Worm (Caenorhabditis elegans) whole organism, early embryonic: Measurements from ENCODE around the gene calu-1.

Experiments
- B0310.2 ChIP-seq: sonication (generic microtip); optimal IDR thresholded peaks from 2 replicates; lab custom pipeline; 2016; ENCODE audit warnings: mild to moderate bottlenecking, missing genetic modification characterization, missing compliant biosample characterization
- F13C5.2 ChIP-seq: sonication (generic microtip); optimal IDR thresholded peaks from 2 replicates; lab custom pipeline; 2017; ENCODE audit warnings: mild to moderate bottlenecking, missing genetic modification characterization, inconsistent platforms, missing compliant biosample characterization
- aly-1 ChIP-seq: sonication (generic microtip); optimal IDR thresholded peaks from 2 replicates; lab custom pipeline; 2016; ENCODE audit warnings: missing genetic modification characterization, missing compliant biosample characterization
- ama-1 ChIP-seq: fragments of 150-350 bp; optimal IDR thresholded peaks from 2 replicates; lab custom pipeline; 2014
- ceh-13 ChIP-seq: fragments of 200-800 bp; sonication (Bioruptor generic); optimal IDR thresholded peaks from 2 replicates; lab custom pipeline; 2018; ENCODE audit warnings: mild to moderate bottlenecking, missing genetic modification characterization, missing compliant biosample characterization
- ceh-36 ChIP-seq: sonication (generic microtip); optimal IDR thresholded peaks from 2 replicates; lab custom pipeline; 2016; ENCODE audit warnings: missing genetic modification characterization, inconsistent platforms, missing compliant biosample characterization
- ets-7 ChIP-seq: sonication (generic microtip); optimal IDR thresholded peaks from 2 replicates; lab custom pipeline; 2016; ENCODE audit warnings: missing genotype, missing genetic modification characterization, missing compliant biosample characterization
- flt-1 ChIP-seq: fragments of 200-800 bp; sonication (Bioruptor generic); IDR thresholded peaks from 2 replicates; pipeline ENCODE4 v1.3.6; 2022; ENCODE audit warnings: missing genetic modification characterization, missing compliant biosample characterization
- hmbx-1 ChIP-seq: sonication (generic microtip); optimal IDR thresholded peaks from 2 replicates; lab custom pipeline; 2016; ENCODE audit warnings: mild to moderate bottlenecking, missing genetic modification characterization, missing compliant biosample characterization
- hmg-4 ChIP-seq: fragments of 200-800 bp; sonication (Bioruptor generic); optimal IDR thresholded peaks from 2 replicates; lab custom pipeline; 2018; ENCODE audit warnings: mild to moderate bottlenecking, missing genetic modification characterization, missing compliant biosample characterization
- hnd-1 ChIP-seq: sonication (generic microtip); optimal IDR thresholded peaks from 2 replicates; lab custom pipeline; 2016; ENCODE audit warnings: missing genetic modification characterization, missing compliant biosample characterization
- pes-1 ChIP-seq: fragments of 200-800 bp; sonication (Bioruptor generic); IDR thresholded peaks from 2 replicates; pipeline ENCODE4 v1.3.6; 2022; ENCODE audit warnings: missing genetic modification reagents, missing genetic modification characterization, missing compliant biosample characterization
- scrt-1 ChIP-seq: fragments of 200-800 bp; sonication (Bioruptor generic); IDR thresholded peaks from 2 replicates; pipeline ENCODE4 v1.3.6; 2022; ENCODE audit warnings: missing genetic modification characterization, missing compliant biosample characterization
- sea-1 ChIP-seq: fragments of 200-800 bp; sonication (Bioruptor generic); conservative IDR thresholded peaks from 2 replicates; pipeline ENCODE4 v1.3.6; 2022; ENCODE audit warnings: missing genetic modification characterization, missing compliant biosample characterization
- tbx-11 ChIP-seq: fragments of 200-800 bp; sonication (Bioruptor generic); IDR thresholded peaks from 2 replicates; pipeline ENCODE4 v1.3.6; 2022; ENCODE audit warnings: missing genetic modification characterization, missing compliant biosample characterization
- tbx-37 ChIP-seq: fragments of 200-800 bp; sonication (Bioruptor generic); conservative IDR thresholded peaks from 2 replicates; pipeline ENCODE4 v1.3.6; 2022; ENCODE audit warnings: missing genetic modification reagents, missing genetic modification characterization, missing compliant biosample characterization
- tra-4 ChIP-seq: sonication (generic microtip); optimal IDR thresholded peaks from 2 replicates; lab custom pipeline; 2017; ENCODE audit warnings: missing genetic modification characterization, missing compliant biosample characterization

Gene calu-1

DNA sequence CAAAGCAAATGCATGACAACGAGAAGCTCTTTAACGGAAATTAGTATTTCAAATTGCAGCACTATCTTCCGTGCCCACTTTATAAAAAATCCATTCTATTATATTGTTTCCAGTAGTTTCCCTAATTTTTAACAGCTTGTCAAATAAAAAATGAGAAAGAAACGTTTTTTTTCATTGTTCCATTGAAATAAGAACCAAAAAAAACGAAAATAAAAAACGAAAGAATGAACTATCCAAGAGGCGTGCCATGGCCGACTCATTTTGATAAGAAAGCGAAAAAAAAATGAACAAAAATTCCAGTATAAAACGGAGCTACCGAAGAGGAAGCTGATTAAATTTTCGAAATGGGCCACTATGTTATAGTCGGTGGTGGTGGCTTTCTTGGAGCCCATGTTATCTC lies 34.2 kb upstream of the calu-1 start, which contains the start of gene hsd-2:
hsd-2 (plus strand) TSS at position 301 of the 400 bp plus-strand sequence.
- TF ChIP-seq flt-1, result no peak
- no peak for TF ChIP-seq ets-7
- TF ChIP-seq pes-1 (GFP tag; lab: Robert Waterston, UW), result no peak
- no peak for TF ChIP-seq ceh-13 (GFP tag; lab: Kevin White, UChicago)
- no peak for TF ChIP-seq tra-4
- no peak for TF ChIP-seq B0310.2 (tag; lab: Kevin White, UChicago)
- no peak for TF ChIP-seq hmbx-1 (tag; lab: Kevin White, UChicago)
- TF ChIP-seq F13C5.2 (tag; lab: Kevin White, UChicago), result no peak
- no peak for TF ChIP-seq tbx-37 (GFP tag; lab: Robert Waterston, UW)
- TF ChIP-seq ama-1 (lab: Kevin White, UChicago), result no peak
- TF ChIP-seq aly-1 (tag; lab: Kevin White, UChicago), result no peak
- no peak for TF ChIP-seq hmg-4 (GFP tag; lab: Kevin White, UChicago)
- no peak for TF ChIP-seq tbx-11 (GFP tag; lab: Robert Waterston, UW)
- no peak for TF ChIP-seq hnd-1 (tag; lab: Kevin White, UChicago)
- TF ChIP-seq scrt-1 (GFP tag; lab: Robert Waterston, UW), result no peak
- no peak for TF ChIP-seq sea-1 (GFP tag; lab: Robert Waterston, UW)
- no peak for TF ChIP-seq ceh-36 (tag; lab: Kevin White, UChicago)

ce11 chrX:4998875-4999274 lies 28.2 kb upstream of the calu-1 start, which contains the start of gene set-30:
Gene set-30, plus strand, starts transcription at chrX:4999270.
- TF ChIP-seq tra-4, result no peak
- peak; percentile 52 for TF ChIP-seq hmg-4 (GFP tag; lab: Kevin White, UChicago)
- no peak for TF ChIP-seq F13C5.2 (tag; lab: Kevin White, UChicago)

ce11 chrX:4997548-4998087 lies 26.9 kb upstream of the calu-1 start, which contains the start of gene ZC8.6:
Gene ZC8.6, minus strand, starts transcription at chrX:4997598.
- TF ChIP-seq hmbx-1 (tag; lab: Kevin White, UChicago), result no peak
- peak; percentile 1 for TF ChIP-seq hmg-4 (GFP tag; lab: Kevin White, UChicago)

DNA sequence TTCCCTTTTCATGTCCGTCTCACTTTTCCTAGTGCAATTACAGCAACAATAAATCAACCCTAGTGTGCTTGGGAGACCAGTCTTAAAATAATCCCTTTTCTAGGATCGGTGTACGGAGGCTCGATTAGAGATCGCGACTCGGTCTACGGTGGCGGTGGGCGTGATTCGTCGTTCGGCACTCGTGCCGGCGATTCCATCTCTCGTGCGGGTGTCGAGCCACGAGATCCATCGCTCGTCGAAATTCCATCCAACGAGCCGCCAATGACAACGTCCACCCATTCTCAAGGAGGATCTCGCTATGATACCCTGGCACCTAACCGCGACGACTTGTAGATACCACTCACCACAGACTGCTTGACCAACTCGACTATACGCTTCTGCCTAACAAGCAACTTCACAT lies 21.8 kb upstream of the calu-1 start:
- TF ChIP-seq ceh-36 (tag; lab: Kevin White, UChicago), result no peak
- TF ChIP-seq scrt-1 (GFP tag; lab: Robert Waterston, UW), result no peak
- TF ChIP-seq flt-1, result no peak
- no peak for TF ChIP-seq B0310.2 (tag; lab: Kevin White, UChicago)
- TF ChIP-seq F13C5.2 (tag; lab: Kevin White, UChicago), result no peak
- no peak for TF ChIP-seq tra-4
- no peak for TF ChIP-seq tbx-37 (GFP tag; lab: Robert Waterston, UW)
- TF ChIP-seq pes-1 (GFP tag; lab: Robert Waterston, UW), result no peak

DNA sequence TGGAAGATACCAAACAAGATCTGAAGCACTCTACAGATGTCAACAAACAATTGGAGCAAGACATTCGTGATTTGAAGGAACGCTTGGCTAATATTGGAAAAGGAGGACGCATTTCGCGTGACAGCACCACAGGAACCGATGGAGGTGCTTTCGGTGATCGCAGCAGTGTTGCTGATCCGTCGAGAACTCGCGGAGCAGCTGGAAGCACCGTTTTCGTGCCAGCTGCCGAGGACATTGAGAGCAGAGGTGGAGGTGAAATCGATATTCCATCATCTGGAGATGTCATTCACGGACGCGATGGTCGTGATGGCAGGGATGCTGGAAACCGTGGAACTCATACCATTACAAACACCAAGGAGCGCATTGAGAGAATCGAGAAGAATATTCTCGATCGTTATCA lies 16.9 kb upstream of the calu-1 start:
- TF ChIP-seq ama-1 (lab: Kevin White, UChicago) (no peak), F13C5.2 (tag; lab: Kevin White, UChicago) (no peak), flt-1 (no peak), ceh-36 (tag; lab: Kevin White, UChicago) (no peak), aly-1 (tag; lab: Kevin White, UChicago) (no peak), tbx-11 (GFP tag; lab: Robert Waterston, UW) (no peak)

- TF ChIP-seq flt-1 (no peak), ceh-36 (tag; lab: Kevin White, UChicago) (no peak), B0310.2 (tag; lab: Kevin White, UChicago) (no peak)
Observed at ce11 chrX:4986354-4986753, 15.6 kb upstream of the calu-1 start.

DNA sequence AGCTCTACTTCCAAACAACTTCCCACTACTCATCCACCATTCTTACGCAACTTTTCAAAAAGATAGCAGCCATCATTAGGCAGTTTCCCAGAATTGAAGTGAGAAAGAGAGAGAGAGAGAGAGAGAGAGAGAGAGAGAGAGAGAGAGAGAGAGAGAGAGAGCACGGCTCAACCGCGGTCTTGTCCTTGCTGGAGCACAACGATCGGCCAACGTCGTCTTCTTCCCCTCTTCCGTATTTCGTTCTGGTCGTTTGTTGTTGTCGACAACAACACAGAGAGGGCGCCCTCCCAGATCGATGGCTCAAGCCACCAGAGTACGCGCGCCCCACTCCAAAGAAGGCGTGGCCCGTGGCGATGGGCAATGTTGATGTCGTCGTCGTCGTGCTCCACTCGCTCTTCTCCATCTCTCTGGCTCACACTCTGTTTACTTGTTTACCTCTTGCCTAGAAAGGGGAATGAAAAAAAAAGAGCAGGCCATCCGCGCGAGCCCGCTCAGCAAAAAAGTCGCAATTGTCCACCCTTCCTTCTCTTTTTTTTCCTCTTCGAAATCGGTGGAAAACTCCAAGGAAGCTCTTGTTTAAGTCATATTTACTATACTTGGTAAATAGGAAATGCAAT lies 11.4 kb upstream of the calu-1 start:
- TF ChIP-seq hmg-4 (GFP tag; lab: Kevin White, UChicago) (no peak), ceh-13 (GFP tag; lab: Kevin White, UChicago) (no peak), ceh-36 (tag; lab: Kevin White, UChicago) (no peak), aly-1 (tag; lab: Kevin White, UChicago) (no peak), pes-1 (GFP tag; lab: Robert Waterston, UW) (no peak), tbx-37 (GFP tag; lab: Robert Waterston, UW) (no peak), hmbx-1 (tag; lab: Kevin White, UChicago) (no peak), tra-4 (no peak), F13C5.2 (tag; lab: Kevin White, UChicago) (no peak), ets-7 (no peak), tbx-11 (GFP tag; lab: Robert Waterston, UW) (no peak)

DNA sequence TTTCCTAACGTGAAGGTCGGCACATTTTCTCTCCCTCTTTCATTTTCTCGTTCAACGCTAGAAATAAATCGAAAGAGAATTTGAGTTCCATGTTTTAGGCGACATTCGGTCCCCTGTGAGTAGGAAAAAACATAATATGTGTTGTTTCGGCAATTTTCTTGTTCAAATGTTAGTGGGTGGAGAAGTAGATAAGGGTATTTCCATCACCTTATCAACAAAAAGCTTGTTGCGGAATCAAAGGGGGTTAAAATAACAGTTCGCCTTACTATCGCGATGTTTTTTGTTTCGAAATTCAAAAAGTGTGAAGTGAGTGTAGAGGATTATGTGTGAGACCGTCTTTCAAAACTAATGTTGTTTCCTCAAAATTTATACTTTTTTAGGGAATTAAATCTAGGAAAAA lies 10.9 kb upstream of the calu-1 start:
- no peak for TF ChIP-seq ceh-36 (tag; lab: Kevin White, UChicago)
- no peak for TF ChIP-seq hmg-4 (GFP tag; lab: Kevin White, UChicago)
- no peak for TF ChIP-seq hmbx-1 (tag; lab: Kevin White, UChicago)
- no peak for TF ChIP-seq tbx-11 (GFP tag; lab: Robert Waterston, UW)
- TF ChIP-seq pes-1 (GFP tag; lab: Robert Waterston, UW), result no peak
- TF ChIP-seq aly-1 (tag; lab: Kevin White, UChicago), result no peak
- TF ChIP-seq ets-7, result no peak
- TF ChIP-seq scrt-1 (GFP tag; lab: Robert Waterston, UW), result no peak
- TF ChIP-seq F13C5.2 (tag; lab: Kevin White, UChicago), result no peak
